Worm (Caenorhabditis elegans): ENCODE results near the gene T14B4.9.

The T14B4.9 gene

DNA sequence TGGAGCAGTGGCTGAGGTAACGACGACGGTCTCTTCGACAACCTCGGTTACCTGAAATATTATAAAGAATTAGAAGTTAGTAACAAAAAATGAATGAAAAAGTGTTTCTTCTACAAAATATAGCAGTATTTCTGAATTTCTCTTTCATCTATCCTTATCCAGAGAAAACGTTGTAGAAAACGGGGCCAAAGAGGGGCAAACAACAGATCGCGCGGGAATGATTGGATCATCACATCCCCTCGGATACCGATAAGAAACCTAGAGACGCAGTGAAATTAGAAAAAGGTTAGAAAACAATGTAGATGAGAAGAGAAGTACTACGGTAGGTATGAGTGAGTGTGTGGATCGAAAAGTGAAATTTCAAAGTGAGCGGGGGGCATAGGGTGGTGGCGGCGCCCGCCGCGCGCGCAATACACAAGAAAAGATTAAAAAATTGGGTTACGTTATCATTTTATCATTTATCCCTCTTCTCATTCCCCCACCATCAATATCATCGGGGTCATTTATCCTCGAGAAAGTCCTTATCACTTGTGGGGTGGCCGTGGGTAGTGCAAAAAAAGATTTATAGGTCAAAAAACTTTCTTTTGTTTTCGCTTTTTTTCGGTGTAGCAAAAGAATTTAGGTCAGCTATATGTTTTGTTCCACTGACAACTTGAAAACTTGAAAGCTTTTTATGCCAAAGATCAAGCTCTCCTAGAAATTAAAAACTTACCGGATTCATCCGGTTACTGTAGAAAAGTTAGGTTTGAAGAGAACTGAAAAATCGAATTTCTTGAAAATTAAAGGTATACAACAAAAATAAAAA lies 21.2 kb downstream of the T14B4.9 start, which contains the start of the genes dpy-10 and T14B4.19:
Gene dpy-10 (minus strand): TSS at position 51 of the 805 bp plus-strand sequence.
Gene T14B4.19 (minus strand): TSS at position 755 of the 805 bp plus-strand sequence.
- TF ChIP-seq unc-55 (GFP tag; optimal IDR thresholded peaks at IDR 0.05): no peak
- TF ChIP-seq lsy-2 (tag; optimal IDR thresholded peaks at IDR 0.05): peak in 1 of 2 experiments; percentile 63
- no peak for TF ChIP-seq nhr-12 (tag; optimal IDR thresholded peaks at IDR 0.05)
- TF ChIP-seq fos-1 (tag; optimal IDR thresholded peaks at IDR 0.05): peak; percentile 33
- TF ChIP-seq sem-4 (tag; optimal IDR thresholded peaks at IDR 0.05): peak; percentile 16
- peak; percentile 9 for TF ChIP-seq egl-27 (tag; optimal IDR thresholded peaks at IDR 0.05)
- peak; percentile 92 for TF ChIP-seq blmp-1 (tag; optimal IDR thresholded peaks at IDR 0.05; ENCODE audit: insufficient read depth)
- TF ChIP-seq elt-1 (tag; optimal IDR thresholded peaks at IDR 0.05): peak; percentile 42
- peak; percentile 51 for TF ChIP-seq sma-3 (GFP tag; optimal IDR thresholded peaks at IDR 0.05)
- no peak for TF ChIP-seq unc-62 (GFP tag; optimal IDR thresholded peaks at IDR 0.05)
- peak; percentile 92 for TF ChIP-seq nhr-21 (tag; optimal IDR thresholded peaks at IDR 0.05)
- TF ChIP-seq sma-9 (GFP tag; optimal IDR thresholded peaks at IDR 0.05): peak; percentile 84
- no peak for TF ChIP-seq sma-9 (tag; optimal IDR thresholded peaks at IDR 0.05)

- TF ChIP-seq skn-1 (tag; optimal IDR thresholded peaks at IDR 0.05) (no peak), sma-9 (GFP tag; optimal IDR thresholded peaks at IDR 0.05) (no peak), sma-9 (tag; optimal IDR thresholded peaks at IDR 0.05) (no peak), nhr-23 (tag; optimal IDR thresholded peaks at IDR 0.05) (no peak)
These were observed 23.0 kb downstream of the T14B4.9 start for ce11 chrII:6710596-6710995.

- peak; percentile 20 for TF ChIP-seq nhr-21 (tag; optimal IDR thresholded peaks at IDR 0.05)
- no peak for TF ChIP-seq mdl-1 (tag; optimal IDR thresholded peaks at IDR 0.05)
- TF ChIP-seq mab-5 (tag; optimal IDR thresholded peaks at IDR 0.05): no peak
These were observed 23.9 kb downstream of the T14B4.9 start for ce11 chrII:6709680-6710079.

ce11 chrII:6708980-6709379 lies 24.6 kb downstream of the T14B4.9 start:
- peak; percentile 39 for TF ChIP-seq crh-2 (tag; optimal IDR thresholded peaks at IDR 0.05)
- TF ChIP-seq sma-9 (GFP tag; optimal IDR thresholded peaks at IDR 0.05): peak; percentile 57
- TF ChIP-seq sma-9 (tag; optimal IDR thresholded peaks at IDR 0.05): no peak
- no peak for TF ChIP-seq ztf-1 (GFP tag; conservative IDR thresholded peaks at IDR 0.05)
- TF ChIP-seq lin-39 (tag; optimal IDR thresholded peaks at IDR 0.05): no peak
- no peak for TF ChIP-seq sem-4 (tag; optimal IDR thresholded peaks at IDR 0.05)
- TF ChIP-seq nhr-12 (tag; optimal IDR thresholded peaks at IDR 0.05): no peak
- no peak for TF ChIP-seq ztf-4 (tag; optimal IDR thresholded peaks at IDR 0.05)
- TF ChIP-seq alr-1 (tag; optimal IDR thresholded peaks at IDR 0.05): no peak
- no peak for TF ChIP-seq ztf-11 (tag; optimal IDR thresholded peaks at IDR 0.05)
- no peak for TF ChIP-seq ceh-82 (tag; optimal IDR thresholded peaks at IDR 0.05)
- TF ChIP-seq mab-5 (tag; optimal IDR thresholded peaks at IDR 0.05): peak; percentile 60
- TF ChIP-seq elt-1 (tag; optimal IDR thresholded peaks at IDR 0.05): no peak
- no peak for TF ChIP-seq Y55F3AM.14 (GFP tag; optimal IDR thresholded peaks at IDR 0.05)
- peak; percentile 76 for TF ChIP-seq F13H6.1 (tag; optimal IDR thresholded peaks at IDR 0.05)
- no peak for TF ChIP-seq nhr-21 (tag; optimal IDR thresholded peaks at IDR 0.05)
- TF ChIP-seq unc-55 (GFP tag; optimal IDR thresholded peaks at IDR 0.05): peak; percentile 72
- no peak for TF ChIP-seq nhr-237 (tag; optimal IDR thresholded peaks at IDR 0.05)
- TF ChIP-seq lin-11 (tag; optimal IDR thresholded peaks at IDR 0.05): peak; percentile 21
- no peak for TF ChIP-seq peb-1 (tag; optimal IDR thresholded peaks at IDR 0.05)
- peak; percentile 24 to 54 for TF ChIP-seq lsy-2 (tag; optimal IDR thresholded peaks at IDR 0.05)
- TF ChIP-seq zag-1 (tag; optimal IDR thresholded peaks at IDR 0.05): peak; percentile 79
- no peak for TF ChIP-seq lin-13 (GFP tag; optimal IDR thresholded peaks at IDR 0.05)
- TF ChIP-seq C34F6.9 (tag; optimal IDR thresholded peaks at IDR 0.05): peak; percentile 81
- TF ChIP-seq nhr-10 (tag; optimal IDR thresholded peaks at IDR 0.05): no peak
- TF ChIP-seq nhr-129 (tag; optimal IDR thresholded peaks at IDR 0.05): peak; percentile 76
- peak; percentile 7 for TF ChIP-seq snpc-4 (tag; optimal IDR thresholded peaks at IDR 0.05)
- TF ChIP-seq ama-1 (optimal IDR thresholded peaks at IDR 0.05): no peak
- TF ChIP-seq ceh-16 (tag; optimal IDR thresholded peaks at IDR 0.05): no peak

All from whole organism, L2 larva.